Worm (Caenorhabditis elegans): ENCODE results near the gene ari-2.

ce11 chrIV:5534596-5534995, 16.3 kb upstream of the ari-2 start:
- no peak for TF ChIP-seq nhr-25 (tag; optimal IDR thresholded peaks at IDR 0.05; ENCODE audit: borderline replicate concordance, insufficient read depth)
- no peak for TF ChIP-seq ztf-11 (tag; optimal IDR thresholded peaks at IDR 0.05)
- no peak for TF ChIP-seq ceh-28 (tag; optimal IDR thresholded peaks at IDR 0.05)
- TF ChIP-seq F37D6.2 (tag; optimal IDR thresholded peaks at IDR 0.05): no peak
- TF ChIP-seq ces-1 (GFP tag; optimal IDR thresholded peaks at IDR 0.05): no peak
- peak in 1 of 2 experiments; percentile 91 for TF ChIP-seq unc-62 (GFP tag; optimal IDR thresholded peaks at IDR 0.05 in 1 of 2)
- TF ChIP-seq unc-62 (tag; optimal IDR thresholded peaks at IDR 0.05): no peak
- TF ChIP-seq nhr-76 (tag; optimal IDR thresholded peaks at IDR 0.05): no peak
- TF ChIP-seq snpc-4 (tag; optimal IDR thresholded peaks at IDR 0.05): no peak
- no peak for TF ChIP-seq mxl-3 (GFP tag; optimal IDR thresholded peaks at IDR 0.05)
- TF ChIP-seq pha-4 (GFP tag; IDR thresholded peaks at IDR 0.05): no peak
- no peak for TF ChIP-seq pha-4 (tag; optimal IDR thresholded peaks at IDR 0.05)
- no peak for TF ChIP-seq fos-1 (tag; optimal IDR thresholded peaks at IDR 0.05)
- TF ChIP-seq madf-5 (GFP tag; IDR thresholded peaks at IDR 0.05): no peak
- TF ChIP-seq pqm-1 (tag; optimal IDR thresholded peaks at IDR 0.05): no peak
- TF ChIP-seq ceh-44 (GFP tag; IDR thresholded peaks at IDR 0.05): no peak

Measured in whole organism, L4 larva.